Fruit fly (Drosophila melanogaster) whole organism, embryonic: ENCODE measurements around the gene CG15200.

ENCODE experiments used
- Blimp-1 ChIP-seq: fragments of 200-800 bp; sonication (Bioruptor generic); optimal IDR thresholded peaks from 3 replicates; lab custom pipeline; 2018; ENCODE audit warnings: missing biosample characterization, missing genetic modification characterization, mild to moderate bottlenecking, moderate library complexity, missing genetic modification reagents
- CG13624 ChIP-seq: fragments of 200-800 bp; sonication (Bioruptor generic); optimal IDR thresholded peaks from 2 replicates; lab custom pipeline; 2016; ENCODE audit warnings: missing biosample characterization, missing genetic modification characterization
- klu ChIP-seq: fragments of 200-800 bp; sonication (Bioruptor generic); IDR thresholded peaks from 2 replicates; pipeline ENCODE4 v1.3.6; 2022; ENCODE audit warnings: missing biosample characterization, missing genetic modification characterization
- psq ChIP-seq: fragments of 200-800 bp; sonication (Bioruptor generic); optimal IDR thresholded peaks from 2 replicates; lab custom pipeline; 2017; ENCODE audit warnings: missing biosample characterization, missing genetic modification characterization

dm6 chrX:11182631-11183030 is at the start of gene CG15200:
- TF ChIP-seq Blimp-1 (GFP tag; lab: Kevin White, UChicago) = no peak
- no peak for TF ChIP-seq klu (GFP tag; lab: Robert Waterston, UW)
- no peak for TF ChIP-seq CG13624 (GFP tag; lab: Kevin White, UChicago)
- TF ChIP-seq psq (GFP tag; lab: Kevin White, UChicago) = no peak
